Worm (Caenorhabditis elegans) whole organism, L4/young adult: Measurements from ENCODE around the gene tcer-1.

Source experiments
- dao-5 ChIP-seq: sonication (generic microtip); optimal IDR thresholded peaks from 2 replicates; lab custom pipeline; 2016; ENCODE audit warnings: missing genotype, missing genetic modification characterization, moderate library complexity, missing compliant biosample characterization
- him-1 ChIP-seq: sonication (generic microtip); optimal IDR thresholded peaks from 2 replicates; lab custom pipeline; 2016; ENCODE audit warnings: missing genotype, missing genetic modification reagents, missing genetic modification characterization, missing compliant biosample characterization

DNA sequence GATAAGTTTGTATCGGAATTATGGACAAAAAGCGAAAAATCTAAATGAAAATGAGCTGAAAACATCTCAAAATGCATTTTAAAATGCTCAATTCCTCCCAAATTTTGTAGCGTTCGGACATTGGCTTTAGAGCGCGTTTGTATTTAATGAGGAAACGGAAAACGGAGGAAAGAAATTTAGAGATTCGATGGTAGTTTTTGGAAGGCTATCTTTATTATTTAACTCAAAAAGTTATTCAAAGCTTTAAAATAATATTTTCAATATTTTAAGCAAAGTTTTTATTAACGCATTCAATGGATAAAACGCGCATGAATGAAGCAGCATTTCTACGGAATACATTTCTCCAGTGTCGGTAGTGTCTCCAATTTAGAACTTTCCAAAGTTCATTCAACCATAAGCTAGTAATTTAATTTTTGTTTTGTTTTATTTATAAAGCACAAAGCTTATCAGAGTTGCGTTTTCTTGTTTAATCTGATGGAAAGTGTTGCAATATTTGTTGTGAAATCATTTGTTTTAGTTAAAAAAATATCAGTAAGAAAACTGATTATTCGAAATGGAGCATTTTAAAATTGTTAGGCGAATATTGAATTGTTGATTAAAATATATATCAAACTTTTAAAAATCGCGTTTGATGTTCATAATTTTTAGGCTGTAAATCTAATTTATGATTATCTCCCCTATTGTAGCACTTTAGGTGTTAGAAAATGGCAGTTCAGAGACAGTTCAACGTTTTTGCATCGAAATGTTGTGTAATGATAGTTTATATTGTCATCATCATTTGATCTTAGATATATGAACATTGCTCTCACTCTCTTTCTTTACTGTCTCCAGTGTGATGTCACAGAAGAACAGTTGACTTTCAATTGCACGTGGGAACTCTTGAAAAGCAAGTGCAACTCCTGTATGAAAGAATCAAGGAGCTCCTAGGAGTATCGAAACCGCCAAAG, 23.0 kb upstream of the tcer-1 start:
- TF ChIP-seq him-1 (tag; lab: Kevin White, UChicago), result peak; percentile 11
- TF ChIP-seq dao-5 (tag; lab: Kevin White, UChicago), result no peak
